Fruit fly (Drosophila melanogaster): ENCODE measurements around the gene Asciz.

dm6 chr3L:3127544-3127943 is 38.5 kb downstream of the Asciz start, which contains the start of gene promL:
- no peak for TF ChIP-seq CG11085 (GFP tag; IDR thresholded peaks at IDR 0.05)
- TF ChIP-seq Myb (GFP tag; optimal IDR thresholded peaks at IDR 0.05): peak; percentile 99
- TF ChIP-seq en (GFP tag; optimal IDR thresholded peaks at IDR 0.05): peak; percentile 7
- peak; percentile 20 for TF ChIP-seq BtbVII (GFP tag; optimal IDR thresholded peaks at IDR 0.05)
- peak; percentile 27 for TF ChIP-seq CG5180 (GFP tag; optimal IDR thresholded peaks at IDR 0.05)
- TF ChIP-seq CG30403 (GFP tag; optimal IDR thresholded peaks at IDR 0.05): peak; percentile 49
- TF ChIP-seq Chrac-16 (GFP tag; optimal IDR thresholded peaks at IDR 0.05): no peak
- TF ChIP-seq B-H2 (GFP tag; optimal IDR thresholded peaks at IDR 0.05): peak; percentile 70
- no peak for TF ChIP-seq CG6254 (GFP tag; optimal IDR thresholded peaks at IDR 0.05)
- TF ChIP-seq CG12299 (tag; optimal IDR thresholded peaks at IDR 0.05): peak; percentile 48
- no peak for TF ChIP-seq Optix (GFP tag; IDR thresholded peaks at IDR 0.05)
- TF ChIP-seq CG30020 (tag; optimal IDR thresholded peaks at IDR 0.05): peak; percentile 46
- TF ChIP-seq CG12942 (GFP tag; optimal IDR thresholded peaks at IDR 0.05): no peak
- peak; percentile 10 for TF ChIP-seq fd3F (GFP tag; optimal IDR thresholded peaks at IDR 0.05)
